Fruit fly (Drosophila melanogaster) whole organism, wandering third instar larva: Measurements from ENCODE around the gene CG13449.
A peak's percentile ranks its signal among the peaks of the same experiment; 100 is the strongest.

ENCODE experiments used
- Abd-B ChIP-seq: fragments of >200 bp; optimal IDR thresholded peaks from 2 replicates; lab custom pipeline; 2017; ENCODE audit warnings: missing biosample characterization, missing genetic modification characterization
- Dfd ChIP-seq: fragments of >200 bp; optimal IDR thresholded peaks from 2 replicates; lab custom pipeline; 2017; ENCODE audit warnings: missing biosample characterization, missing genetic modification characterization
- GATAd ChIP-seq: sonication (Bioruptor generic); optimal IDR thresholded peaks from 2 replicates; lab custom pipeline; 2016; ENCODE audit warnings: missing biosample characterization, missing genetic modification characterization
- HLH106 ChIP-seq: fragments of 200-800 bp; optimal IDR thresholded peaks from 3 replicates; lab custom pipeline; 2019; ENCODE audit warnings: missing biosample characterization, mild to moderate bottlenecking, missing genetic modification characterization, moderate library complexity
- Myc ChIP-seq: fragments of >200 bp; optimal IDR thresholded peaks from 2 replicates; lab custom pipeline; 2017
- Sp1 ChIP-seq: fragments of 200-800 bp; sonication (Bioruptor generic); optimal IDR thresholded peaks from 3 replicates; lab custom pipeline; 2019; ENCODE audit warnings: missing biosample characterization, mild to moderate bottlenecking, missing genetic modification characterization, moderate library complexity
- Vsx2 ChIP-seq: fragments of 200-300, 225-300 bp; sonication (Bioruptor generic); optimal IDR thresholded peaks from 2 replicates; lab custom pipeline; 2018; ENCODE audit warnings: missing biosample characterization, missing genetic modification characterization; ENCODE audit not compliant: partially characterized antibody
- fru ChIP-seq: fragments of 200-800 bp; sonication (Bioruptor generic); optimal IDR thresholded peaks from 3 replicates; lab custom pipeline; 2016; ENCODE audit warnings: missing biosample characterization, mild to moderate bottlenecking, missing genetic modification characterization
- h ChIP-seq: fragments of 200-800 bp; sonication (Bioruptor generic); optimal IDR thresholded peaks from 3 replicates; lab custom pipeline; 2016; ENCODE audit warnings: missing biosample characterization, mild to moderate bottlenecking, missing genetic modification characterization
- lola ChIP-seq: fragments of >200 bp; optimal IDR thresholded peaks from 2 replicates; lab custom pipeline; 2017; ENCODE audit warnings: missing biosample characterization, missing genetic modification characterization
- psq ChIP-seq: fragments of 200-800 bp; sonication (Bioruptor generic); optimal IDR thresholded peaks from 3 replicates; lab custom pipeline; 2017; ENCODE audit warnings: missing biosample characterization, mild to moderate bottlenecking, missing genetic modification characterization, moderate library complexity
- rgr ChIP-seq: fragments of 200-800 bp; sonication (Bioruptor generic); optimal IDR thresholded peaks from 3 replicates; lab custom pipeline; 2016; ENCODE audit warnings: missing biosample characterization, mild to moderate bottlenecking, missing genetic modification characterization
- tai ChIP-seq: sonication (Bioruptor generic); optimal IDR thresholded peaks from 2 replicates; lab custom pipeline; 2016; ENCODE audit warnings: missing biosample characterization, missing genetic modification characterization
- usp ChIP-seq: fragments of >200 bp; optimal IDR thresholded peaks from 2 replicates; lab custom pipeline; 2017; ENCODE audit warnings: missing biosample characterization, missing genetic modification characterization

- TF ChIP-seq usp (no peak), Abd-B (GFP tag; lab: Kevin White, UChicago) (no peak), Dfd (GFP tag; lab: Kevin White, UChicago) (no peak), fru (GFP tag; lab: Kevin White, UChicago) (peak; percentile 8), Vsx2 (GFP tag; lab: Kevin White, UChicago) (no peak), tai (GFP tag; lab: Kevin White, UChicago) (no peak), rgr (GFP tag; lab: Kevin White, UChicago) (no peak), psq (GFP tag; lab: Kevin White, UChicago) (no peak), HLH106 (tag; lab: Kevin White, UChicago) (peak; percentile 23), h (GFP tag; lab: Kevin White, UChicago) (no peak), lola (GFP tag; lab: Kevin White, UChicago) (no peak), Myc (lab: Kevin White, UChicago) (no peak), GATAd (no peak), Sp1 (GFP tag; lab: Kevin White, UChicago) (peak; percentile 4)
Observed at dm6 chr3L:15641590-15642019, 29.0 kb upstream of the CG13449 start.
